Fruit fly (Drosophila melanogaster): ENCODE data around the gene ZC3H3.
A peak's percentile ranks its signal among the peaks of the same experiment; 100 is the strongest.

The ZC3H3 gene

DNA sequence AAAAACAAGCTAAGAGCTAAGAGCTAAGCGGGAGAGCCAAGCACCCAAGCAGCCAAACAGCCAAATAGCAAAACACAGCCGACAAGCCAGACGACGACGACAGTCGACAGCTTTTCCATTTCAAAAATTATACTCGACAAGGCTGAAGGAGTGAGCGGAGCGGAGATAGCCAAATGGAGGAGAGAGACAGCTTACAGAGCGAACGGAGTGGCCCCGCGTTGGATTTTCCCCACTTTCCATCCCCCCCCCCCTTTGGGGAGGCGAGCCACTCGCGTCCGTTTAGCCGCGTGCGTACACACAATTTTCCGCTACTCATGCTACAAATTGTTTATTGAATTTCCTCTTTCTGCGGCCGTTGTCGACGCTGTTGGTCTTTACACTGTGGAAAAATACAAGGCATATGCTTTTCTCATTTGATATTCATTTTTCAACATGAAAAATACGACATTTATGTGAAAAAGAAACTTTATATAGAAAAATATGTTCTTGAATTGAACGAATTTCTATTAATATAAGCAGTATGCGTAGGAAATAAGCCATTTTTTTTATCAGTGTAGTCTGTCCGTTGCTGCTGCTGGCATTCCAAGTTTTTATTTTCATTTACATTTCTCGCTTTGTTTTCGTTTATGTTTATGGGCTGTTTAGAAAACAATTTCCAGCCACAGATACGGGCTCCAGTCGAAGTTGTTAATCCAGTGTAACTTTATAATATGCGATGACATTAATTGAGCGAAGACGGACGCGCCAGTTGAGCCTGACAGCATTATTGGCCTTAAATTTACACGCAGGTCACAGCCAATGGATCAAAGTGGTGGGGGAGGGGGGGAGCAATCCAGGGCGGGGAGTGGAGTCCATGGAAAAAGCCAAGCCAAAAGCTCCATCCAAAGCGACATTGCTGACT is 51.4 kb downstream of the ZC3H3 start (continued):
- peak; percentile 96 for TF ChIP-seq jigr1 (GFP tag; IDR thresholded peaks at IDR 0.05)
- peak; percentile 89 for TF ChIP-seq CG17802 (tag; optimal IDR thresholded peaks at IDR 0.05)
- peak; percentile 98 for TF ChIP-seq gce (GFP tag; IDR thresholded peaks at IDR 0.05)
- peak; percentile 98 for TF ChIP-seq trh (GFP tag; optimal IDR thresholded peaks at IDR 0.05)
- peak; percentile 97 for TF ChIP-seq cato (GFP tag; optimal IDR thresholded peaks at IDR 0.05; ENCODE audit: borderline replicate concordance)
- peak; percentile 86 for TF ChIP-seq wek (GFP tag; optimal IDR thresholded peaks at IDR 0.05)
- TF ChIP-seq Dref (GFP tag; IDR thresholded peaks at IDR 0.05) = no peak
- peak; percentile 97 for TF ChIP-seq sens-2 (GFP tag; IDR thresholded peaks at IDR 0.05)
- peak; percentile 95 for TF ChIP-seq shn (GFP tag; optimal IDR thresholded peaks at IDR 0.05)
- peak; percentile 96 for TF ChIP-seq CG11398 (GFP tag; optimal IDR thresholded peaks at IDR 0.05)
- peak; percentile 91 for TF ChIP-seq CG11696 (GFP tag; IDR thresholded peaks at IDR 0.05)
- peak; percentile 85 for TF ChIP-seq CG15073 (GFP tag; optimal IDR thresholded peaks at IDR 0.05)
- TF ChIP-seq Fer3 (tag; optimal IDR thresholded peaks at IDR 0.05) = peak; percentile 98
- peak; percentile 96 for TF ChIP-seq jing (GFP tag; optimal IDR thresholded peaks at IDR 0.05)
- peak; percentile 97 for TF ChIP-seq Dad (GFP tag; optimal IDR thresholded peaks at IDR 0.05)
- peak; percentile 98 for TF ChIP-seq CG10654 (GFP tag; optimal IDR thresholded peaks at IDR 0.05)
- TF ChIP-seq mirr (GFP tag; optimal IDR thresholded peaks at IDR 0.05) = peak; percentile 59
- TF ChIP-seq CG1647 (GFP tag; optimal IDR thresholded peaks at IDR 0.05) = peak; percentile 97
- TF ChIP-seq wdn (GFP tag; IDR thresholded peaks at IDR 0.05) = peak; percentile 95
- TF ChIP-seq Sox100B (GFP tag; optimal IDR thresholded peaks at IDR 0.05) = peak; percentile 99
- TF ChIP-seq CG14014 (GFP tag; IDR thresholded peaks at IDR 0.05) = peak; percentile 98
- TF ChIP-seq TFAM (GFP tag; optimal IDR thresholded peaks at IDR 0.05) = peak; percentile 95
- peak; percentile 99 for TF ChIP-seq CG17361 (GFP tag; IDR thresholded peaks at IDR 0.05)
- peak; percentile 95 for TF ChIP-seq CG43689 (GFP tag; IDR thresholded peaks at IDR 0.05)
- TF ChIP-seq dimm (GFP tag; IDR thresholded peaks at IDR 0.05) = peak; percentile 93
- peak; percentile 98 for TF ChIP-seq lilli (GFP tag; optimal IDR thresholded peaks at IDR 0.05)
- TF ChIP-seq crp (GFP tag; optimal IDR thresholded peaks at IDR 0.05) = peak; percentile 18 to 71
- peak; percentile 98 for TF ChIP-seq CG3407 (GFP tag; optimal IDR thresholded peaks at IDR 0.05)
- TF ChIP-seq crc (GFP tag; optimal IDR thresholded peaks at IDR 0.05) = peak; percentile 97
- peak; percentile 99 for TF ChIP-seq CG2202 (tag; optimal IDR thresholded peaks at IDR 0.05)
- peak; percentile 90 for TF ChIP-seq Usf (GFP tag; optimal IDR thresholded peaks at IDR 0.05)
- TF ChIP-seq CG11723 (GFP tag; optimal IDR thresholded peaks at IDR 0.05) = peak; percentile 97
- peak; percentile 94 for TF ChIP-seq sima (GFP tag; optimal IDR thresholded peaks at IDR 0.05)
- peak; percentile 23 to 80 for TF ChIP-seq insv (GFP tag; optimal IDR thresholded peaks at IDR 0.05)
- TF ChIP-seq CG9797 (GFP tag; optimal IDR thresholded peaks at IDR 0.05) = peak; percentile 58
- TF ChIP-seq fru (optimal IDR thresholded peaks at IDR 0.05) = no peak
- TF ChIP-seq E2f1 (GFP tag; IDR thresholded peaks at IDR 0.05) = peak; percentile 98
- peak; percentile 42; the same call in 1 of the 2 replicates for TF ChIP-seq sna (GFP tag; IDR thresholded peaks at IDR 0.05; ENCODE audit: partially characterized antibody)
- peak; percentile 98 for TF ChIP-seq wor (GFP tag; IDR thresholded peaks at IDR 0.05)
- peak; percentile 98 for TF ChIP-seq CG12659 (GFP tag; optimal IDR thresholded peaks at IDR 0.05)
- peak; percentile 74 for TF ChIP-seq ash1 (GFP tag; optimal IDR thresholded peaks at IDR 0.05)
- peak; percentile 98 to 99 for TF ChIP-seq dpn (GFP tag; optimal IDR thresholded peaks at IDR 0.05)
- peak; percentile 95 for TF ChIP-seq slou (GFP tag; optimal IDR thresholded peaks at IDR 0.05)
- peak; percentile 99 for TF ChIP-seq fd96Cb (tag; optimal IDR thresholded peaks at IDR 0.05)
- peak; percentile 97 for TF ChIP-seq CG10959 (GFP tag; IDR thresholded peaks at IDR 0.05)
- peak; percentile 99 for TF ChIP-seq CG15269 (tag; optimal IDR thresholded peaks at IDR 0.05)
- peak; percentile 98 for TF ChIP-seq slp2 (GFP tag; optimal IDR thresholded peaks at IDR 0.05)
- peak; percentile 97 for TF ChIP-seq trem (tag; optimal IDR thresholded peaks at IDR 0.05)
- TF ChIP-seq Nf-YB (GFP tag; optimal IDR thresholded peaks at IDR 0.05) = peak; percentile 90
